Worm (Caenorhabditis elegans): ENCODE results near the gene tag-340.

tag-340 gene

DNA sequence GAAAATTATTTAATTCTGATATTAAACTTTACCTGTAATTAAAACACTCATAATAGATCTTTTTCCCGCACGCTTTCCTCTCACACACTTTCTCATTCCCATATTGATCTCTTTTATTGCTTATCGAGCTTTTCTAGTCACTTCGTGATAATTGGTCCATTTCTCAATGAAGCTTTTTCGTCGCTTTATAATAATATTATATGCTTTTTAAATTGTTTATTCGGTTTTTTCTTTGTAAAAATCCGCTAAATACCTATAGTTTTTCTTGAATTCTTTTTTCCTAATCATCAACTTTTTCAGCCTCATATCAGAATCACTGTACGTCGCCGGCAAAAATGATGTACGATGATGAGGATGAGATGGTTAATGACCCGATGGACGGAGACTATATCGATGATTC lies 39.0 kb downstream of the tag-340 start, which contains the start of gene rpb-2:
rpb-2 (plus strand) TSS at position 301 of the 400 bp plus-strand sequence.
- TF ChIP-seq W03F9.2 (tag; optimal IDR thresholded peaks at IDR 0.05) (no peak), him-1 (tag; optimal IDR thresholded peaks at IDR 0.05) (no peak), dao-5 (tag; optimal IDR thresholded peaks at IDR 0.05) (no peak)

- TF ChIP-seq him-1 (tag; optimal IDR thresholded peaks at IDR 0.05): no peak
- TF ChIP-seq dao-5 (tag; optimal IDR thresholded peaks at IDR 0.05): no peak
- TF ChIP-seq W03F9.2 (tag; optimal IDR thresholded peaks at IDR 0.05): no peak
Observed at ce11 chrIII:4944213-4944612, 43.9 kb downstream of the tag-340 start, which contains the start of gene ntl-9. Gene ntl-9, plus strand, starts transcription at chrIII:4944513.

- TF ChIP-seq dao-5 (tag; optimal IDR thresholded peaks at IDR 0.05): no peak
- no peak for TF ChIP-seq W03F9.2 (tag; optimal IDR thresholded peaks at IDR 0.05)
- no peak for TF ChIP-seq him-1 (tag; optimal IDR thresholded peaks at IDR 0.05)
Observed at ce11 chrIII:4947352-4947751, 47.0 kb downstream of the tag-340 start.

DNA sequence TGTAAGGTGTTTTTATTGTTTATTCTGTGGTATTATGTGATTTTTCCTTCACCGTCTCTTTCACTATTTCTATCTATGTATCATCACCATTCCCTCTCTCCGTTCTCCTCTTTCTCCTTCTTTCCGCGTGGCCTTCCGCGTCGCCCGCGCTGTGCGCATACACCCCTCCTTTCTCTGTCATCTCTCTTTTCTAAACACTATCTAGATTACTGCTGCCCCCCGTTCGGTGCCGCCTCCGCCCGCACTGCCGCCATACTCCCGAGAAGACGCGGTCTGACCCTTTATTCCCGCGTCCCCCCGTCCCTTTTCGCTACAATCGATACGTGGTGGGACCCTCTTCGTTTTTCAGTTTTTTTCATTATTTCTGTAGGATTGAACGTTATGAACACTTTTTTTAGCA lies 48.3 kb downstream of the tag-340 start:
- TF ChIP-seq him-1 (tag; optimal IDR thresholded peaks at IDR 0.05) (no peak), dao-5 (tag; optimal IDR thresholded peaks at IDR 0.05) (no peak), W03F9.2 (tag; optimal IDR thresholded peaks at IDR 0.05) (no peak)

ce11 chrIII:4950345-4950744 lies 50.0 kb downstream of the tag-340 start:
- no peak for TF ChIP-seq W03F9.2 (tag; optimal IDR thresholded peaks at IDR 0.05)
- peak; percentile 27 for TF ChIP-seq him-1 (tag; optimal IDR thresholded peaks at IDR 0.05)

DNA sequence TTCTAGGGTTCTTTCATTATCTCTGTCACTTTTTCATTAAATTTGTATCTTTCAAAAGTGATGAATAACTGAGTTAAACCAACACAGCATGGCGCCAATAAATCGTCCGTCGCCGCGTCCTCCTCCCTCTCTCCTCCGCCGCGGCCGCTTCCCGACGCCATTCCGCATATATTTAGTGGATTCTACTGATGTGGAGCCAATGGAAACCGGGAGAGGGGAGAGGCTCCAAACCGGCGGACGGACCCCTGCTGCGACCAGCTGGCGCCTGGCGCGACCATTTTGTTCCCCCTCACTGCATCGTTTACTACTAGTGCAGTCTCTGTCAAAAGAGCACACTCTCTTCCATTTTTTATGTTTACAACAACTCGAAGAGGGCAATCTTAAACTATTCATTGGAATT lies 50.9 kb downstream of the tag-340 start:
- TF ChIP-seq dao-5 (tag; optimal IDR thresholded peaks at IDR 0.05) (no peak), him-1 (tag; optimal IDR thresholded peaks at IDR 0.05) (no peak)

- TF ChIP-seq W03F9.2 (tag; optimal IDR thresholded peaks at IDR 0.05): no peak
- no peak for TF ChIP-seq dao-5 (tag; optimal IDR thresholded peaks at IDR 0.05)
- no peak for TF ChIP-seq him-1 (tag; optimal IDR thresholded peaks at IDR 0.05)
Observed at ce11 chrIII:4951824-4952223, 51.5 kb downstream of the tag-340 start, which contains the start of gene flh-2. Gene flh-2, plus strand, starts transcription at chrIII:4952124.

Data from whole organism, L4/young adult.